Fruit fly (Drosophila melanogaster): ENCODE results near the gene CG34296.

DNA sequence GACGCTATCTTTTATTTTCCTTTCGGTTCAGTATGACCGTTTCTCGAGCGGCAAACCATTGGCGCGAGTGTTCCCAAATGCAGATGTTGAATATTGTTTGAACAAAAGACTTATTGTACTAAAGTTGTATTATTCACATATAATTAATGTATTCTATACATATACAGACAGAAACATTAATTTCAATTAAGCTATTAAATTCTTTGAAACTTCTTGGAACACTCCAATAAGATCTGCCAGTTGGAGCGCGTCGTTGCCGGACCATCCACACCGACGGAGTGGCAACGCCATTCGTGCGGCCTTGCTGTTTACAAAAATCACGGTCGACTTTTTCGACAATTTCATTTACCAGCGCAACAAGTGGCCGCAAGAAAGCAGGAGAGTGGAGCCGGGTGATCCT lies 22.7 kb downstream of the CG34296 start, which contains the start of the genes Wdr24 and IntS11:
- TF ChIP-seq CG6854 (GFP tag; optimal IDR thresholded peaks at IDR 0.05) (peak; percentile 29), ss (GFP tag; optimal IDR thresholded peaks at IDR 0.05) (peak in 1 of 2 experiments; percentile 88), OdsH (GFP tag; optimal IDR thresholded peaks at IDR 0.05) (peak; percentile 97), CG3032 (tag; optimal IDR thresholded peaks at IDR 0.05) (peak; percentile 98), Lpt (GFP tag; optimal IDR thresholded peaks at IDR 0.05) (peak; percentile 90), cyc (GFP tag; optimal IDR thresholded peaks at IDR 0.05) (peak; percentile 98), CG10631 (GFP tag; optimal IDR thresholded peaks at IDR 0.05) (peak; percentile 95), CG10669 (GFP tag; optimal IDR thresholded peaks at IDR 0.05) (peak; percentile 100), Sox102F (GFP tag; optimal IDR thresholded peaks at IDR 0.05) (no peak), spab (GFP tag; optimal IDR thresholded peaks at IDR 0.05) (no peak), vri (GFP tag; optimal IDR thresholded peaks at IDR 0.05) (peak; percentile 87), fkh (GFP tag; optimal IDR thresholded peaks at IDR 0.05) (no peak)
